Fruit fly (Drosophila melanogaster) whole organism, embryonic: ENCODE data around the gene CG14995.

Source experiments
- Doc2 ChIP-seq: fragments of 200-800 bp; sonication (Bioruptor generic); IDR thresholded peaks from 2 replicates; pipeline ENCODE4 v1.3.6; 2022; ENCODE audit warnings: missing biosample characterization, missing genetic modification characterization
- HLHmδ ChIP-seq: fragments of 200-800 bp; sonication (Bioruptor generic); optimal IDR thresholded peaks from 2 replicates; lab custom pipeline; 2018; ENCODE audit warnings: missing biosample characterization, mild to moderate bottlenecking, missing genetic modification characterization, moderate library complexity
- nerfin-2 ChIP-seq: fragments of 200-800 bp; sonication (Bioruptor generic); IDR thresholded peaks from 2 replicates; pipeline ENCODE4 v1.3.6; 2022; ENCODE audit warnings: missing biosample characterization, missing genetic modification characterization; ENCODE audit not compliant: partially characterized antibody

dm6 chr3L:4132585-4132984 is 29.5 kb upstream of the CG14995 start:
- TF ChIP-seq Doc2 (GFP tag; lab: Robert Waterston, UW), result no peak
- TF ChIP-seq HLHmδ (GFP tag; lab: Kevin White, UChicago), result no peak
- no peak for TF ChIP-seq nerfin-2 (GFP tag; lab: Robert Waterston, UW)
